Worm (Caenorhabditis elegans) whole organism, L1 larva: ENCODE measurements around the gene ogt-1.

Source experiments
- C34B4.2 ChIP-seq: sonication (generic microtip); optimal IDR thresholded peaks from 2 replicates; lab custom pipeline; 2017; ENCODE audit warnings: mild to moderate bottlenecking, missing genetic modification characterization, missing compliant biosample characterization
- dpl-1 ChIP-seq, 3 experiments: fragments of 150-350 bp in 2 of 3; sonication (generic microtip) in 1 of 3; optimal IDR thresholded peaks; 2 replicates each; lab custom pipeline; 2014 to 2017; ENCODE audit warnings: missing biosample characterization in 3 of 3, missing genetic modification characterization in 3 of 3, missing genetic modification reagents in 3 of 3
- egl-27 ChIP-seq, 2 experiments: fragments of 150-350 bp in 1 of 2; sonication (generic microtip); optimal IDR thresholded peaks; 3 replicates each; lab custom pipeline; 2017 to 2018; ENCODE audit warnings: missing biosample characterization in 2 of 2, missing genetic modification characterization in 2 of 2, missing genetic modification reagents in 2 of 2
- elt-2 ChIP-seq: sonication (generic microtip); optimal IDR thresholded peaks from 2 replicates; lab custom pipeline; 2016; ENCODE audit warnings: missing genetic modification characterization, mild to moderate bottlenecking, inconsistent platforms, missing compliant biosample characterization, missing genetic modification reagents
- irx-1 ChIP-seq: sonication (generic microtip); optimal IDR thresholded peaks from 2 replicates; lab custom pipeline; 2016; ENCODE audit warnings: missing genetic modification characterization, missing compliant biosample characterization
- lsy-2 ChIP-seq, 2 experiments: fragments of 150-350 bp; optimal IDR thresholded peaks; 2 replicates each; lab custom pipeline; 2014; ENCODE audit warnings: missing biosample characterization in 2 of 2, missing genetic modification characterization in 2 of 2
- nhr-11 ChIP-seq: fragments of 150-350 bp; optimal IDR thresholded peaks from 2 replicates; lab custom pipeline; 2014; ENCODE audit warnings: missing biosample characterization, missing genetic modification characterization
- nhr-237 ChIP-seq: fragments of 150-350 bp; optimal IDR thresholded peaks from 2 replicates; lab custom pipeline; 2014; ENCODE audit warnings: missing biosample characterization, missing genetic modification characterization
- nhr-28 ChIP-seq: fragments of 150-350 bp; optimal IDR thresholded peaks from 2 replicates; lab custom pipeline; 2014; ENCODE audit warnings: missing biosample characterization, missing genetic modification characterization
- pag-3 ChIP-seq: sonication (generic microtip); optimal IDR thresholded peaks from 2 replicates; lab custom pipeline; 2017; ENCODE audit warnings: missing genetic modification characterization, mild to moderate bottlenecking, missing compliant biosample characterization, antibody characterized with exemption, borderline replicate concordance; ENCODE audit not compliant: insufficient read depth
- rnt-1 ChIP-seq: sonication (generic microtip); optimal IDR thresholded peaks from 2 replicates; lab custom pipeline; 2016; ENCODE audit warnings: mild to moderate bottlenecking, missing genetic modification characterization, moderate library complexity, missing compliant biosample characterization
- skn-1 ChIP-seq: fragments of 150-350 bp; optimal IDR thresholded peaks from 2 replicates; lab custom pipeline; 2014; ENCODE audit warnings: missing biosample characterization, missing genetic modification characterization
- zag-1 ChIP-seq: fragments of 150-350 bp; optimal IDR thresholded peaks from 2 replicates; lab custom pipeline; 2014; ENCODE audit warnings: missing biosample characterization, missing genetic modification characterization

DNA sequence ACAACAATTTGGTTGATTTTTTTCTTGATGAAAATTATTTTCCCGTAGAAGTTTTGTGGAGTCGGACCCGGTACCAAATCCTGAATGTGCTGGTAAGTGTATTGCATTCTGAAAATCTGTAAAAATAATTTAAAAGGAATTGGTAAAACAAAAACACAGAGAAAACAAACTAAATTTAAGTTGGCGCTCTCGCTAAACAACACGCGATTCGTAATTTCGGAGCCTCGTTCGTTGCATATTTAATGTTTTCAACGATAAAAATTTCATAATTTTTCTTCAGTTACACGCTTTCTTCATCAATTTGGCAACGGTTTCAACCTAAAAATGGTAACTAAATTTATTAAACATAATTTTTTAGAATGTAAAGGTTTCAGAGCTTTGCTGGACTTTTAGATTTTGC is 20.0 kb downstream of the ogt-1 start, which contains the start of the genes pot-1 and ggtb-1:
- no peak for TF ChIP-seq egl-27 (tag; optimal IDR thresholded peaks at IDR 0.05; lab: Kevin White, UChicago)
- TF ChIP-seq rnt-1, result no peak
- no peak for TF ChIP-seq irx-1 (tag; lab: Kevin White, UChicago)
- TF ChIP-seq elt-2 (tag; lab: Kevin White, UChicago), result no peak
- TF ChIP-seq C34B4.2 (tag; lab: Kevin White, UChicago), result no peak
- no peak for TF ChIP-seq zag-1 (tag; lab: Kevin White, UChicago)
- TF ChIP-seq nhr-237 (tag; lab: Kevin White, UChicago), result no peak
- TF ChIP-seq pag-3 (tag; lab: Kevin White, UChicago), result no peak
- no peak for TF ChIP-seq nhr-11
- peak in 1 of 2 experiments; percentile 62 for TF ChIP-seq lsy-2 (tag; optimal IDR thresholded peaks at IDR 0.05; lab: Kevin White, UChicago)
- peak; percentile 58 to 79 (median 66) for TF ChIP-seq dpl-1 (GFP tag; optimal IDR thresholded peaks at IDR 0.05; lab: Kevin White, UChicago)
- no peak for TF ChIP-seq nhr-28 (tag; lab: Kevin White, UChicago)
- TF ChIP-seq skn-1 (tag; lab: Kevin White, UChicago), result peak; percentile 21
